Worm (Caenorhabditis elegans): ENCODE data around the gene C27F2.7.
A peak's percentile ranks its signal among the peaks of the same experiment; 100 is the strongest.

C27F2.7 gene

DNA sequence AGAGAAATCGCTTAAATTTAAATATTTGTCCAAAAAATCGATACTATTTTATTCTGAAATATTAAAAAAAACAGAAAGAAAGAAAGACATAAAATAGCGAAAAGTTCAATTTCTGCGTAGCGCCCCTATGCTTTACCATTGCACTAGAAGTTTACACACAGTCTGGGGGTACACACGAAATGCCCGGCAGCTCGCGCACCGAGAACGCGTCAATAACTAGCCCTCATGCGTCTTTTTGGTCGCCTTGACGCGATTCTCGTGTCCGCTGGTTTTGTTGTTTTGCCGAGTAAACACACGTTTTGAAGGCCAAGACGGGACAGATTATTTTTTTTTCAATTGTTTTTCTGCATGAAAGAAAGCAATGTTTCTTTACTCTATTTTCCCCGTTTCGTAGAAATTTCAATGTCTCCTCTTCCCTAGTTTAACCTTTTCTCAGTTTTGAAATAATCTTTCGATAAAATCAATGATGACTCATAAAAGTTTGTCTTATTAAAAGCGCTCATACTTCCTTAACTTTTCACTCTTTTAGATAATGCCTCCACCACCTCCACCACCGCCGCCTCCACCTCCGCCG, 33.9 kb upstream of the C27F2.7 start, which contains the start of gene wip-1 (continued):
- TF ChIP-seq ces-1 (GFP tag; optimal IDR thresholded peaks at IDR 0.05) (peak; percentile 33), ceh-28 (tag; optimal IDR thresholded peaks at IDR 0.05) (peak; percentile 38), gei-8 (GFP tag; optimal IDR thresholded peaks at IDR 0.05) (peak; percentile 11), unc-62 (GFP tag; optimal IDR thresholded peaks at IDR 0.05 in 1 of 2) (peak in 1 of 2 experiments; percentile 99), unc-62 (tag; optimal IDR thresholded peaks at IDR 0.05) (peak; percentile 30), zip-2 (tag; optimal IDR thresholded peaks at IDR 0.05) (peak; percentile 88), ctbp-1 (GFP tag; IDR thresholded peaks at IDR 0.05) (peak; percentile 96), spr-3 (GFP tag; optimal IDR thresholded peaks at IDR 0.05) (peak; percentile 89), daf-19 (GFP tag; conservative IDR thresholded peaks at IDR 0.05) (peak; percentile 95), dpl-1 (GFP tag; optimal IDR thresholded peaks at IDR 0.05) (peak; percentile 95), duxl-1 (tag; optimal IDR thresholded peaks at IDR 0.05; ENCODE audit: poor library complexity) (peak; percentile 94), fkh-10 (GFP tag; optimal IDR thresholded peaks at IDR 0.05) (peak; percentile 85), ZK546.5 (tag; optimal IDR thresholded peaks at IDR 0.05) (peak in 1 of 2 experiments; percentile 53), dmd-6 (GFP tag; IDR thresholded peaks at IDR 0.05) (peak; percentile 96), unc-39 (tag; optimal IDR thresholded peaks at IDR 0.05) (peak; percentile 19), snpc-1.2 (GFP tag; IDR thresholded peaks at IDR 0.05) (peak; percentile 78), set-16 (GFP tag; IDR thresholded peaks at IDR 0.05) (peak; percentile 60), daf-8 (GFP tag; IDR thresholded peaks at IDR 0.05) (no peak), nhr-42 (GFP tag; IDR thresholded peaks at IDR 0.05) (peak; percentile 94), ceh-32 (tag; optimal IDR thresholded peaks at IDR 0.05; ENCODE audit: poor library complexity) (peak; percentile 69), lin-29 (GFP tag; IDR thresholded peaks at IDR 0.05) (peak; percentile 91), lin-15B (tag; optimal IDR thresholded peaks at IDR 0.05) (peak; percentile 65), madf-5 (GFP tag; IDR thresholded peaks at IDR 0.05) (peak in 1 of 2 experiments; percentile 90; a peak in 1 of 4 replicates), F26F4.8 (GFP tag; conservative IDR thresholded peaks at IDR 0.05) (no peak), F37D6.2 (tag; optimal IDR thresholded peaks at IDR 0.05) (peak; percentile 95), F49E8.2 (tag; optimal IDR thresholded peaks at IDR 0.05; ENCODE audit: borderline replicate concordance) (peak; percentile 96), ama-1 (optimal IDR thresholded peaks at IDR 0.05) (peak; percentile 36), mxl-3 (GFP tag; optimal IDR thresholded peaks at IDR 0.05) (peak; percentile 97), egl-43 (GFP tag; IDR thresholded peaks at IDR 0.05) (peak; percentile 96), Y105C5A.15 (GFP tag; IDR thresholded peaks at IDR 0.05) (peak; percentile 84; the same call in 1 of the 2 replicates), nhr-77 (tag; optimal IDR thresholded peaks at IDR 0.05) (peak; percentile 98), F10B5.3 (tag; optimal IDR thresholded peaks at IDR 0.05) (peak; percentile 93), nhr-6 (tag; optimal IDR thresholded peaks at IDR 0.05) (peak; percentile 95), hlh-30 (tag; optimal IDR thresholded peaks at IDR 0.05; ENCODE audit: insufficient read depth) (peak; percentile 94), ceh-44 (GFP tag; IDR thresholded peaks at IDR 0.05) (peak; percentile 46; the same call in 1 of the 2 replicates), zfp-3 (GFP tag; conservative IDR thresholded peaks at IDR 0.05) (peak; percentile 94), Y5F2A.4 (GFP tag; optimal IDR thresholded peaks at IDR 0.05) (peak; percentile 77), saeg-2 (GFP tag; IDR thresholded peaks at IDR 0.05) (peak; percentile 87; the same call in 1 of the 2 replicates), arid-1 (GFP tag; conservative IDR thresholded peaks at IDR 0.05) (peak; percentile 98), spr-1 (tag; optimal IDR thresholded peaks at IDR 0.05) (peak; percentile 96), lin-39 (tag; optimal IDR thresholded peaks at IDR 0.05) (peak; percentile 55), mdt-29 (GFP tag; IDR thresholded peaks at IDR 0.05) (peak; percentile 82), ceh-82 (tag; optimal IDR thresholded peaks at IDR 0.05) (no peak), nhr-11 (tag; optimal IDR thresholded peaks at IDR 0.05) (peak; percentile 98), Y48G9A.11 (GFP tag; IDR thresholded peaks at IDR 0.05) (peak; percentile 83), ceh-20 (GFP tag; IDR thresholded peaks at IDR 0.05) (peak; percentile 95), nhr-76 (tag; optimal IDR thresholded peaks at IDR 0.05) (peak; percentile 53), vab-7 (GFP tag; IDR thresholded peaks at IDR 0.05) (peak; percentile 88), daf-16 (GFP tag; optimal IDR thresholded peaks at IDR 0.05) (peak; percentile 95 to 97), daf-16 (tag; optimal IDR thresholded peaks at IDR 0.05) (peak; percentile 97), nhr-48 (tag; optimal IDR thresholded peaks at IDR 0.05) (peak; percentile 91)

All from whole organism, L4 larva.